Worm (Caenorhabditis elegans) whole organism, late embryonic: ENCODE data around the gene srbc-39.

Source experiments
- C08G9.2 ChIP-seq: sonication (generic microtip); optimal IDR thresholded peaks from 2 replicates; lab custom pipeline; 2016; ENCODE audit warnings: mild to moderate bottlenecking, missing genetic modification characterization, moderate library complexity, missing compliant biosample characterization
- C38D4.7 ChIP-seq: fragments of 200-800 bp; sonication (Bioruptor generic); optimal IDR thresholded peaks from 2 replicates; lab custom pipeline; 2018; ENCODE audit warnings: mild to moderate bottlenecking, missing genetic modification characterization, moderate library complexity, missing compliant biosample characterization
- F13H6.1 ChIP-seq: sonication (generic microtip); optimal IDR thresholded peaks from 2 replicates; lab custom pipeline; 2016; ENCODE audit warnings: missing genetic modification characterization, missing compliant biosample characterization
- K02D7.2 ChIP-seq: sonication (generic microtip); optimal IDR thresholded peaks from 2 replicates; lab custom pipeline; 2017; ENCODE audit warnings: mild to moderate bottlenecking, missing genetic modification characterization, missing compliant biosample characterization
- K09A11.1 ChIP-seq: sonication (generic microtip); optimal IDR thresholded peaks from 2 replicates; lab custom pipeline; 2017; ENCODE audit warnings: antibody characterized with exemption, mild to moderate bottlenecking, missing genetic modification characterization, missing compliant biosample characterization; ENCODE audit not compliant: insufficient read depth
- T23F11.4 ChIP-seq: fragments of 200-800 bp; sonication (Bioruptor generic); optimal IDR thresholded peaks from 2 replicates; lab custom pipeline; 2018; ENCODE audit warnings: mild to moderate bottlenecking, missing genetic modification characterization, missing compliant biosample characterization
- Y22D7AL.16 ChIP-seq: sonication (generic microtip); optimal IDR thresholded peaks from 2 replicates; lab custom pipeline; 2016; ENCODE audit warnings: missing genetic modification characterization, missing compliant biosample characterization
- ahr-1 ChIP-seq: sonication (generic microtip); optimal IDR thresholded peaks from 2 replicates; lab custom pipeline; 2016; ENCODE audit warnings: missing genetic modification characterization, missing compliant biosample characterization
- ama-1 ChIP-seq: fragments of 150-350 bp; optimal IDR thresholded peaks from 2 replicates; lab custom pipeline; 2014
- ceh-14 ChIP-seq: sonication (generic microtip); optimal IDR thresholded peaks from 2 replicates; lab custom pipeline; 2016; ENCODE audit warnings: missing genotype, missing genetic modification characterization, missing compliant biosample characterization
- ceh-18 ChIP-seq: sonication (generic microtip); optimal IDR thresholded peaks from 2 replicates; lab custom pipeline; 2016; ENCODE audit warnings: missing genetic modification characterization, missing compliant biosample characterization
- ceh-19 ChIP-seq: fragments of 200-800 bp; sonication (Bioruptor generic); optimal IDR thresholded peaks from 2 replicates; lab custom pipeline; 2018; ENCODE audit warnings: mild to moderate bottlenecking, missing genetic modification characterization, missing compliant biosample characterization
- ceh-22 ChIP-seq: sonication (generic microtip); optimal IDR thresholded peaks from 2 replicates; lab custom pipeline; 2017; ENCODE audit warnings: missing biosample characterization, missing genetic modification characterization
- ceh-24 ChIP-seq: sonication (generic microtip); optimal IDR thresholded peaks from 2 replicates; lab custom pipeline; 2016; ENCODE audit warnings: mild to moderate bottlenecking, missing genetic modification characterization, missing compliant biosample characterization
- ceh-30 ChIP-seq: fragments of 150-350 bp; optimal IDR thresholded peaks from 2 replicates; lab custom pipeline; 2014; ENCODE audit warnings: missing biosample characterization, missing genetic modification characterization
- ceh-34 ChIP-seq: sonication (generic microtip); optimal IDR thresholded peaks from 2 replicates; lab custom pipeline; 2016; ENCODE audit warnings: mild to moderate bottlenecking, missing genetic modification characterization, missing compliant biosample characterization
- ceh-48 ChIP-seq: sonication (generic microtip); optimal IDR thresholded peaks from 2 replicates; lab custom pipeline; 2016; ENCODE audit warnings: missing genetic modification characterization, inconsistent platforms, missing compliant biosample characterization
- ceh-6 ChIP-seq: fragments of 200-800 bp; sonication (Bioruptor generic); optimal IDR thresholded peaks from 2 replicates; lab custom pipeline; 2018; ENCODE audit warnings: mild to moderate bottlenecking, missing genetic modification characterization, missing compliant biosample characterization
- dmd-4 ChIP-seq: sonication (generic microtip); optimal IDR thresholded peaks from 2 replicates; lab custom pipeline; 2016; ENCODE audit warnings: borderline replicate concordance, missing genetic modification characterization, missing compliant biosample characterization
- dve-1 ChIP-seq: sonication (generic microtip); optimal IDR thresholded peaks from 2 replicates; lab custom pipeline; 2017; ENCODE audit warnings: antibody characterized with exemption, mild to moderate bottlenecking, missing genetic modification characterization, missing compliant biosample characterization
- elt-2 ChIP-seq: sonication (generic microtip); optimal IDR thresholded peaks from 2 replicates; lab custom pipeline; 2016; ENCODE audit warnings: missing genetic modification reagents, missing genetic modification characterization, missing compliant biosample characterization
- elt-4 ChIP-seq: sonication (generic microtip); optimal IDR thresholded peaks from 2 replicates; lab custom pipeline; 2016; ENCODE audit warnings: missing genetic modification characterization, missing compliant biosample characterization
- ets-4 ChIP-seq: sonication (generic microtip); optimal IDR thresholded peaks from 2 replicates; lab custom pipeline; 2016; ENCODE audit warnings: missing genetic modification characterization, missing compliant biosample characterization
- eyg-1 ChIP-seq: sonication (generic microtip); optimal IDR thresholded peaks from 2 replicates; lab custom pipeline; 2016; ENCODE audit warnings: missing genotype, missing genetic modification characterization, missing compliant biosample characterization
- fax-1 ChIP-seq: sonication (generic microtip); optimal IDR thresholded peaks from 2 replicates; lab custom pipeline; 2016; ENCODE audit warnings: missing genotype, missing genetic modification characterization, missing compliant biosample characterization
- fkh-6 ChIP-seq: sonication (generic microtip); optimal IDR thresholded peaks from 2 replicates; lab custom pipeline; 2016; ENCODE audit warnings: missing genetic modification characterization, missing compliant biosample characterization
- gmeb-2 ChIP-seq: sonication (generic microtip); optimal IDR thresholded peaks from 2 replicates; lab custom pipeline; 2016; ENCODE audit warnings: missing genetic modification characterization, inconsistent platforms, missing compliant biosample characterization
- hlh-15 ChIP-seq: sonication (generic microtip); optimal IDR thresholded peaks from 2 replicates; lab custom pipeline; 2016; ENCODE audit warnings: missing genetic modification characterization, missing compliant biosample characterization
- lim-6 ChIP-seq: sonication (generic microtip); optimal IDR thresholded peaks from 2 replicates; lab custom pipeline; 2016; ENCODE audit warnings: missing genetic modification characterization, missing compliant biosample characterization
- lin-11 ChIP-seq: fragments of 200-800 bp; sonication (Bioruptor generic); optimal IDR thresholded peaks from 2 replicates; lab custom pipeline; 2018; ENCODE audit warnings: mild to moderate bottlenecking, missing genetic modification characterization, missing compliant biosample characterization
- mec-3 ChIP-seq: sonication (generic microtip); optimal IDR thresholded peaks from 2 replicates; lab custom pipeline; 2016; ENCODE audit warnings: borderline replicate concordance, missing genetic modification characterization, missing compliant biosample characterization
- nfya-1 ChIP-seq: sonication (generic microtip); optimal IDR thresholded peaks from 2 replicates; lab custom pipeline; 2017; ENCODE audit warnings: missing genetic modification characterization, mild to moderate bottlenecking, missing compliant biosample characterization, antibody characterized with exemption, moderate library complexity
- nhr-11 ChIP-seq: fragments of 150-350 bp; optimal IDR thresholded peaks from 2 replicates; lab custom pipeline; 2014; ENCODE audit warnings: missing biosample characterization, missing genetic modification characterization
- nhr-232 ChIP-seq: sonication (generic microtip); optimal IDR thresholded peaks from 2 replicates; lab custom pipeline; 2016; ENCODE audit warnings: missing genetic modification characterization, missing compliant biosample characterization
- npax-4 ChIP-seq: sonication (generic microtip); optimal IDR thresholded peaks from 2 replicates; lab custom pipeline; 2016; ENCODE audit warnings: missing genetic modification characterization, missing compliant biosample characterization
- odd-2 ChIP-seq: sonication (generic microtip); optimal IDR thresholded peaks from 2 replicates; lab custom pipeline; 2017; ENCODE audit warnings: antibody characterized with exemption, mild to moderate bottlenecking, missing genetic modification characterization, missing compliant biosample characterization
- pag-3 ChIP-seq: sonication (generic microtip); optimal IDR thresholded peaks from 2 replicates; lab custom pipeline; 2016; ENCODE audit warnings: missing compliant biosample characterization, missing genetic modification characterization, borderline replicate concordance
- pat-9 ChIP-seq: fragments of 200-800 bp; sonication (Bioruptor generic); optimal IDR thresholded peaks from 2 replicates; lab custom pipeline; 2018; ENCODE audit warnings: mild to moderate bottlenecking, missing genetic modification characterization, moderate library complexity, missing compliant biosample characterization
- pax-1 ChIP-seq: fragments of 150-350 bp; optimal IDR thresholded peaks from 2 replicates; lab custom pipeline; 2014; ENCODE audit warnings: missing biosample characterization, missing genetic modification characterization
- pha-2 ChIP-seq: sonication (generic microtip); optimal IDR thresholded peaks from 2 replicates; lab custom pipeline; 2017; ENCODE audit warnings: mild to moderate bottlenecking, missing genetic modification characterization, missing compliant biosample characterization
- pha-4 ChIP-seq: fragments of 150-350 bp; optimal IDR thresholded peaks from 2 replicates; lab custom pipeline; 2018; ENCODE audit warnings: missing biosample characterization, missing genetic modification reagents, missing genetic modification characterization
- pqm-1 ChIP-seq: sonication (generic microtip); optimal IDR thresholded peaks from 2 replicates; lab custom pipeline; 2016; ENCODE audit warnings: missing genetic modification characterization, missing compliant biosample characterization
- ref-2 ChIP-seq: sonication (generic microtip); optimal IDR thresholded peaks from 2 replicates; lab custom pipeline; 2016; ENCODE audit warnings: missing genetic modification characterization, missing compliant biosample characterization
- rnt-1 ChIP-seq: sonication (generic microtip); optimal IDR thresholded peaks from 2 replicates; lab custom pipeline; 2016; ENCODE audit warnings: missing genetic modification characterization, missing compliant biosample characterization
- sdc-2 ChIP-seq: sonication (generic microtip); optimal IDR thresholded peaks from 2 replicates; lab custom pipeline; 2016; ENCODE audit warnings: missing genotype, missing genetic modification characterization, missing compliant biosample characterization
- sox-2 ChIP-seq: fragments of 200-800 bp; sonication (Bioruptor generic); IDR thresholded peaks from 2 replicates; pipeline ENCODE4 v1.3.6; 2022; ENCODE audit warnings: missing genetic modification reagents, missing genetic modification characterization, missing compliant biosample characterization
- sox-4 ChIP-seq: sonication (generic microtip); optimal IDR thresholded peaks from 2 replicates; lab custom pipeline; 2017; ENCODE audit warnings: mild to moderate bottlenecking, missing genetic modification characterization, inconsistent platforms, missing compliant biosample characterization
- syd-9 ChIP-seq: sonication (generic microtip); optimal IDR thresholded peaks from 2 replicates; lab custom pipeline; 2016; ENCODE audit warnings: mild to moderate bottlenecking, missing genetic modification characterization, moderate library complexity, missing compliant biosample characterization
- tbx-2 ChIP-seq: sonication (generic microtip); optimal IDR thresholded peaks from 2 replicates; lab custom pipeline; 2016; ENCODE audit warnings: missing genetic modification characterization, missing compliant biosample characterization
- ttx-3 ChIP-seq: sonication (generic microtip); optimal IDR thresholded peaks from 2 replicates; lab custom pipeline; 2016; ENCODE audit warnings: missing genetic modification reagents, missing genetic modification characterization, missing compliant biosample characterization
- unc-42 ChIP-seq: sonication (generic microtip); optimal IDR thresholded peaks from 2 replicates; lab custom pipeline; 2016; ENCODE audit warnings: missing genotype, missing genetic modification characterization, missing compliant biosample characterization
- unc-55 ChIP-seq: sonication (generic microtip); optimal IDR thresholded peaks from 2 replicates; lab custom pipeline; 2017; ENCODE audit warnings: missing biosample characterization, missing genetic modification reagents, missing genetic modification characterization
- unc-86 ChIP-seq: sonication (generic microtip); optimal IDR thresholded peaks from 2 replicates; lab custom pipeline; 2016; ENCODE audit warnings: missing genetic modification characterization, missing compliant biosample characterization
- zip-5 ChIP-seq: sonication (generic microtip); optimal IDR thresholded peaks from 2 replicates; lab custom pipeline; 2016; ENCODE audit warnings: missing genetic modification characterization, missing compliant biosample characterization
- ztf-16 ChIP-seq: sonication (generic microtip); optimal IDR thresholded peaks from 2 replicates; lab custom pipeline; 2017; ENCODE audit warnings: missing genetic modification characterization, missing compliant biosample characterization

The srbc-39 gene

ce11 chrV:731330-731729, 22.4 kb downstream of the srbc-39 start:
- no peak for TF ChIP-seq ztf-16 (tag; lab: Kevin White, UChicago)
- no peak for TF ChIP-seq hlh-15
- no peak for TF ChIP-seq sox-2 (GFP tag; lab: Robert Waterston, UW)
- peak; percentile 17 for TF ChIP-seq syd-9 (tag; lab: Kevin White, UChicago)
- TF ChIP-seq fkh-6 (tag; lab: Kevin White, UChicago): no peak
- no peak for TF ChIP-seq ceh-24 (tag; lab: Kevin White, UChicago)
- no peak for TF ChIP-seq zip-5 (tag; lab: Kevin White, UChicago)
- TF ChIP-seq Y22D7AL.16 (tag; lab: Kevin White, UChicago): no peak
- no peak for TF ChIP-seq ceh-14 (tag; lab: Kevin White, UChicago)
- TF ChIP-seq ahr-1 (tag; lab: Kevin White, UChicago): no peak
- no peak for TF ChIP-seq pat-9 (tag; lab: Kevin White, UChicago)
- no peak for TF ChIP-seq lin-11 (tag; lab: Kevin White, UChicago)
- TF ChIP-seq elt-2 (tag; lab: Kevin White, UChicago): peak; percentile 80
- no peak for TF ChIP-seq pag-3 (tag; lab: Kevin White, UChicago)
- TF ChIP-seq ceh-34 (tag; lab: Kevin White, UChicago): peak; percentile 22
- peak; percentile 78 for TF ChIP-seq nfya-1 (tag; lab: Kevin White, UChicago)
- TF ChIP-seq ets-4 (tag; lab: Kevin White, UChicago): peak; percentile 32
- no peak for TF ChIP-seq gmeb-2 (tag; lab: Kevin White, UChicago)
- TF ChIP-seq unc-42 (tag; lab: Kevin White, UChicago): no peak
- TF ChIP-seq odd-2 (tag; lab: Kevin White, UChicago): no peak
- no peak for TF ChIP-seq ceh-48 (tag; lab: Kevin White, UChicago)
- no peak for TF ChIP-seq ama-1
- no peak for TF ChIP-seq ref-2 (tag; lab: Kevin White, UChicago)
- TF ChIP-seq unc-55 (GFP tag; lab: Kevin White, UChicago): peak; percentile 95
- TF ChIP-seq elt-4 (tag; lab: Kevin White, UChicago): no peak
- peak; percentile 49 for TF ChIP-seq F13H6.1 (tag; lab: Kevin White, UChicago)
- TF ChIP-seq nhr-232 (tag; lab: Kevin White, UChicago): no peak
- no peak for TF ChIP-seq K02D7.2 (tag; lab: Kevin White, UChicago)
- no peak for TF ChIP-seq sox-4 (tag; lab: Kevin White, UChicago)
- TF ChIP-seq pha-4: no peak
- TF ChIP-seq sdc-2 (tag; lab: Kevin White, UChicago): no peak
- no peak for TF ChIP-seq pax-1 (tag; lab: Kevin White, UChicago)
- TF ChIP-seq ceh-18: peak; percentile 94
- peak; percentile 66 for TF ChIP-seq tbx-2 (tag; lab: Kevin White, UChicago)
- no peak for TF ChIP-seq dmd-4 (tag; lab: Kevin White, UChicago)
- no peak for TF ChIP-seq unc-86 (tag; lab: Kevin White, UChicago)
- no peak for TF ChIP-seq npax-4
- no peak for TF ChIP-seq fax-1
- TF ChIP-seq ceh-30: no peak
- TF ChIP-seq ceh-6 (GFP tag; lab: Kevin White, UChicago): no peak
- TF ChIP-seq rnt-1 (tag; lab: Kevin White, UChicago): peak; percentile 88
- no peak for TF ChIP-seq pha-2 (tag; lab: Kevin White, UChicago)
- TF ChIP-seq ceh-22 (tag; lab: Kevin White, UChicago): no peak
- no peak for TF ChIP-seq ttx-3 (tag; lab: Kevin White, UChicago)
- no peak for TF ChIP-seq T23F11.4 (GFP tag; lab: Kevin White, UChicago)
- peak; percentile 83 for TF ChIP-seq pqm-1
- peak; percentile 5 for TF ChIP-seq dve-1 (tag; lab: Kevin White, UChicago)
- TF ChIP-seq nhr-11: no peak
- no peak for TF ChIP-seq mec-3 (tag; lab: Kevin White, UChicago)
- TF ChIP-seq eyg-1 (tag; lab: Kevin White, UChicago): no peak
- TF ChIP-seq C38D4.7: no peak
- TF ChIP-seq C08G9.2: no peak
- no peak for TF ChIP-seq ceh-19 (GFP tag; lab: Kevin White, UChicago)
- TF ChIP-seq lim-6 (tag; lab: Kevin White, UChicago): no peak
- TF ChIP-seq K09A11.1 (tag; lab: Kevin White, UChicago): no peak
